Worm (Caenorhabditis elegans) whole organism, mixed stage, embryonic: ENCODE data around the gene abu-14.
A peak's percentile ranks its signal among the peaks of the same experiment; 100 is the strongest.

Experiments used
- M03D4.4 ChIP-seq: sonication (generic microtip); optimal IDR thresholded peaks from 2 replicates; lab custom pipeline; 2017; ENCODE audit warnings: mild to moderate bottlenecking, missing genetic modification characterization, missing compliant biosample characterization
- bed-3 ChIP-seq: fragments of 200-800 bp; sonication (Bioruptor generic); optimal IDR thresholded peaks from 3 replicates; lab custom pipeline; 2018; ENCODE audit warnings: mild to moderate bottlenecking, missing genetic modification characterization, moderate library complexity, missing compliant biosample characterization
- blmp-1 ChIP-seq: fragments of 150-350 bp; optimal IDR thresholded peaks from 2 replicates; lab custom pipeline; 2014; ENCODE audit warnings: missing biosample characterization, missing genetic modification characterization
- ceh-39 ChIP-seq: fragments of 150-350 bp; optimal IDR thresholded peaks from 2 replicates; lab custom pipeline; 2014; ENCODE audit warnings: missing biosample characterization, missing genetic modification characterization
- ceh-43 ChIP-seq: fragments of 200-800 bp; sonication (Bioruptor generic); optimal IDR thresholded peaks from 2 replicates; lab custom pipeline; 2018; ENCODE audit warnings: mild to moderate bottlenecking, missing genetic modification characterization, moderate library complexity, missing compliant biosample characterization
- ceh-83 ChIP-seq: fragments of 200-800 bp; sonication (Bioruptor generic); optimal IDR thresholded peaks from 2 replicates; lab custom pipeline; 2018; ENCODE audit warnings: mild to moderate bottlenecking, missing genetic modification characterization, missing compliant biosample characterization
- ces-1 ChIP-seq: fragments of 150-350 bp; optimal IDR thresholded peaks from 2 replicates; lab custom pipeline; 2014; ENCODE audit warnings: missing biosample characterization, missing genetic modification reagents, missing genetic modification characterization
- cnd-1 ChIP-seq: fragments of 200-800 bp; sonication (Bioruptor generic); optimal IDR thresholded peaks from 2 replicates; lab custom pipeline; 2018; ENCODE audit warnings: mild to moderate bottlenecking, missing genetic modification characterization, missing compliant biosample characterization
- drap-1 ChIP-seq: fragments of 200-800 bp; sonication (Bioruptor generic); optimal IDR thresholded peaks from 3 replicates; lab custom pipeline; 2018; ENCODE audit warnings: mild to moderate bottlenecking, missing genetic modification characterization, missing compliant biosample characterization
- elt-1 ChIP-seq: sonication (generic microtip); optimal IDR thresholded peaks from 2 replicates; lab custom pipeline; 2017; ENCODE audit warnings: missing genetic modification characterization, mild to moderate bottlenecking, missing compliant biosample characterization, antibody characterized with exemption, moderate library complexity, borderline replicate concordance; ENCODE audit not compliant: insufficient read depth
- elt-3 ChIP-seq: fragments of 150-350 bp; optimal IDR thresholded peaks from 2 replicates; lab custom pipeline; 2014; ENCODE audit warnings: missing biosample characterization, missing genetic modification characterization
- flh-1 ChIP-seq: fragments of 200-800 bp; sonication (Bioruptor generic); optimal IDR thresholded peaks from 2 replicates; lab custom pipeline; 2018; ENCODE audit warnings: mild to moderate bottlenecking, missing genetic modification characterization, moderate library complexity, missing compliant biosample characterization
- ham-2 ChIP-seq: fragments of 200-800 bp; sonication (Bioruptor generic); optimal IDR thresholded peaks from 2 replicates; lab custom pipeline; 2018; ENCODE audit warnings: mild to moderate bottlenecking, missing genetic modification characterization, missing compliant biosample characterization
- hlh-1 ChIP-seq: fragments of 150-350 bp; optimal IDR thresholded peaks from 2 replicates; lab custom pipeline; 2014; ENCODE audit warnings: missing biosample characterization, missing genetic modification reagents, missing genetic modification characterization
- lin-13 ChIP-seq: fragments of 150-350 bp; optimal IDR thresholded peaks from 2 replicates; lab custom pipeline; 2014; ENCODE audit warnings: missing biosample characterization, missing genetic modification characterization
- lin-32 ChIP-seq: fragments of 200-800 bp; sonication (Bioruptor generic); optimal IDR thresholded peaks from 2 replicates; lab custom pipeline; 2018; ENCODE audit warnings: mild to moderate bottlenecking, missing genetic modification characterization, missing compliant biosample characterization
- lsy-2 ChIP-seq: fragments of 150-350 bp; optimal IDR thresholded peaks from 2 replicates; lab custom pipeline; 2014; ENCODE audit warnings: missing biosample characterization, missing genetic modification characterization
- mab-5 ChIP-seq: fragments of 150-350 bp; optimal IDR thresholded peaks from 2 replicates; lab custom pipeline; 2014; ENCODE audit warnings: missing biosample characterization, missing genetic modification characterization
- mep-1 ChIP-seq: fragments of 150-350 bp; optimal IDR thresholded peaks from 2 replicates; lab custom pipeline; 2017; ENCODE audit warnings: missing biosample characterization, missing genetic modification reagents, missing genetic modification characterization, inconsistent platforms
- mls-2 ChIP-seq: sonication (generic microtip); optimal IDR thresholded peaks from 2 replicates; lab custom pipeline; 2016; ENCODE audit warnings: mild to moderate bottlenecking, missing genetic modification characterization, moderate library complexity, missing compliant biosample characterization
- nhr-12 ChIP-seq: fragments of 150-350 bp; optimal IDR thresholded peaks from 2 replicates; lab custom pipeline; 2014; ENCODE audit warnings: missing biosample characterization, missing genetic modification characterization
- nhr-2 ChIP-seq: fragments of 150-350 bp; optimal IDR thresholded peaks from 2 replicates; lab custom pipeline; 2014; ENCODE audit warnings: missing biosample characterization, missing genetic modification characterization
- nhr-237 ChIP-seq: fragments of 150-350 bp; optimal IDR thresholded peaks from 2 replicates; lab custom pipeline; 2014; ENCODE audit warnings: missing biosample characterization, missing genetic modification characterization
- nhr-28 ChIP-seq: fragments of 150-350 bp; optimal IDR thresholded peaks from 2 replicates; lab custom pipeline; 2014; ENCODE audit warnings: missing biosample characterization, missing genetic modification characterization
- nhr-76 ChIP-seq: sonication (generic microtip); optimal IDR thresholded peaks from 2 replicates; lab custom pipeline; 2017; ENCODE audit warnings: missing biosample characterization, missing genetic modification characterization
- pha-4 ChIP-seq: fragments of 150-350 bp; optimal IDR thresholded peaks from 2 replicates; lab custom pipeline; 2018; ENCODE audit warnings: missing biosample characterization, missing genetic modification reagents, missing genetic modification characterization
- sem-2 ChIP-seq: fragments of 200-800 bp; sonication (Bioruptor generic); optimal IDR thresholded peaks from 2 replicates; lab custom pipeline; 2018; ENCODE audit warnings: mild to moderate bottlenecking, missing genetic modification characterization, missing compliant biosample characterization
- snpc-4 ChIP-seq: fragments of 150-350 bp; optimal IDR thresholded peaks from 2 replicates; lab custom pipeline; 2014; ENCODE audit warnings: missing biosample characterization, missing genetic modification characterization
- sptf-1 ChIP-seq: sonication (generic microtip); optimal IDR thresholded peaks from 2 replicates; lab custom pipeline; 2017; ENCODE audit warnings: mild to moderate bottlenecking, missing genetic modification characterization, moderate library complexity, missing compliant biosample characterization
- tbx-8 ChIP-seq: fragments of 200-800 bp; sonication (Bioruptor generic); optimal IDR thresholded peaks from 2 replicates; lab custom pipeline; 2018; ENCODE audit warnings: mild to moderate bottlenecking, missing genetic modification characterization, moderate library complexity, missing compliant biosample characterization
- unc-120 ChIP-seq: sonication (generic microtip); optimal IDR thresholded peaks from 2 replicates; lab custom pipeline; 2017; ENCODE audit warnings: missing genetic modification characterization, missing compliant biosample characterization; ENCODE audit not compliant: poor library complexity, severe bottlenecking
- unc-39 ChIP-seq: fragments of 150-350 bp; optimal IDR thresholded peaks from 2 replicates; lab custom pipeline; 2014; ENCODE audit warnings: missing biosample characterization, missing genetic modification characterization
- unc-62 ChIP-seq: fragments of 150-350 bp; optimal IDR thresholded peaks from 2 replicates; lab custom pipeline; 2014; ENCODE audit warnings: missing biosample characterization, missing genetic modification reagents, missing genetic modification characterization
- zip-8 ChIP-seq: fragments of 150-350 bp; optimal IDR thresholded peaks from 2 replicates; lab custom pipeline; 2014; ENCODE audit warnings: missing biosample characterization, missing genetic modification characterization
- ztf-11 ChIP-seq: fragments of 150-350 bp; optimal IDR thresholded peaks from 2 replicates; lab custom pipeline; 2014; ENCODE audit warnings: missing biosample characterization, missing genetic modification characterization

The abu-14 gene

ce11 chrII:9271285-9271684 lies 44.3 kb upstream of the abu-14 start:
- no peak for TF ChIP-seq bed-3 (GFP tag; lab: Kevin White, UChicago)
- no peak for TF ChIP-seq elt-3 (tag; lab: Kevin White, UChicago)
- TF ChIP-seq lin-13 (tag; lab: Kevin White, UChicago), result no peak
- TF ChIP-seq lin-32, result no peak
- no peak for TF ChIP-seq M03D4.4 (tag; lab: Kevin White, UChicago)
- TF ChIP-seq mep-1 (tag; lab: Kevin White, UChicago), result no peak
- TF ChIP-seq sptf-1 (tag; lab: Kevin White, UChicago), result no peak
- no peak for TF ChIP-seq hlh-1 (tag; lab: Kevin White, UChicago)
- no peak for TF ChIP-seq ham-2
- TF ChIP-seq drap-1 (GFP tag; lab: Kevin White, UChicago), result no peak
- no peak for TF ChIP-seq mab-5 (tag; lab: Kevin White, UChicago)
- no peak for TF ChIP-seq elt-1 (tag; lab: Kevin White, UChicago)
- TF ChIP-seq ceh-83, result no peak
- no peak for TF ChIP-seq nhr-237 (tag; lab: Kevin White, UChicago)
- no peak for TF ChIP-seq tbx-8 (GFP tag; lab: Kevin White, UChicago)

ce11 chrII:9269588-9269987 lies 42.6 kb upstream of the abu-14 start, which contains the start of gene C01G6.3:
C01G6.3 (plus strand) TSS chrII:9269888.
- TF ChIP-seq lsy-2 (tag; lab: Kevin White, UChicago), result no peak
- TF ChIP-seq ceh-43 (GFP tag; lab: Kevin White, UChicago), result no peak
- TF ChIP-seq nhr-28, result no peak
- no peak for TF ChIP-seq sem-2
- no peak for TF ChIP-seq tbx-8 (GFP tag; lab: Kevin White, UChicago)
- TF ChIP-seq unc-39 (tag; lab: Kevin White, UChicago), result no peak
- no peak for TF ChIP-seq mls-2
- no peak for TF ChIP-seq M03D4.4 (tag; lab: Kevin White, UChicago)
- no peak for TF ChIP-seq cnd-1
- TF ChIP-seq bed-3 (GFP tag; lab: Kevin White, UChicago), result no peak
- no peak for TF ChIP-seq lin-13 (tag; lab: Kevin White, UChicago)
- no peak for TF ChIP-seq zip-8
- no peak for TF ChIP-seq ztf-11 (tag; lab: Kevin White, UChicago)
- no peak for TF ChIP-seq nhr-76
- no peak for TF ChIP-seq elt-1 (tag; lab: Kevin White, UChicago)
- no peak for TF ChIP-seq flh-1 (GFP tag; lab: Kevin White, UChicago)
- no peak for TF ChIP-seq ceh-83
- TF ChIP-seq ces-1 (GFP tag; lab: Kevin White, UChicago), result no peak
- no peak for TF ChIP-seq pha-4 (tag; lab: Kevin White, UChicago)

- no peak for TF ChIP-seq lin-32
- TF ChIP-seq nhr-12 (tag; lab: Kevin White, UChicago), result no peak
- TF ChIP-seq ceh-43 (GFP tag; lab: Kevin White, UChicago), result no peak
- no peak for TF ChIP-seq unc-39 (tag; lab: Kevin White, UChicago)
- no peak for TF ChIP-seq mab-5 (tag; lab: Kevin White, UChicago)
- TF ChIP-seq ztf-11 (tag; lab: Kevin White, UChicago), result no peak
- no peak for TF ChIP-seq ham-2
- TF ChIP-seq sem-2, result no peak
- no peak for TF ChIP-seq mls-2
- TF ChIP-seq pha-4 (tag; lab: Kevin White, UChicago), result no peak
- peak; percentile 7 for TF ChIP-seq mep-1 (tag; lab: Kevin White, UChicago)
- peak; percentile 99 for TF ChIP-seq zip-8
- TF ChIP-seq M03D4.4 (tag; lab: Kevin White, UChicago), result no peak
- no peak for TF ChIP-seq ces-1 (GFP tag; lab: Kevin White, UChicago)
- TF ChIP-seq nhr-28, result no peak
- TF ChIP-seq unc-62 (GFP tag; lab: Kevin White, UChicago), result peak; percentile 18
- no peak for TF ChIP-seq tbx-8 (GFP tag; lab: Kevin White, UChicago)
- no peak for TF ChIP-seq snpc-4 (tag; lab: Kevin White, UChicago)
- TF ChIP-seq drap-1 (GFP tag; lab: Kevin White, UChicago), result no peak
- TF ChIP-seq nhr-2 (tag; lab: Kevin White, UChicago), result peak; percentile 95
- TF ChIP-seq lsy-2 (tag; lab: Kevin White, UChicago), result no peak
- TF ChIP-seq hlh-1 (tag; lab: Kevin White, UChicago), result no peak
- TF ChIP-seq lin-13 (tag; lab: Kevin White, UChicago), result no peak
- TF ChIP-seq cnd-1, result peak; percentile 50
- no peak for TF ChIP-seq elt-3 (tag; lab: Kevin White, UChicago)
- no peak for TF ChIP-seq nhr-237 (tag; lab: Kevin White, UChicago)
- TF ChIP-seq unc-120, result no peak
- TF ChIP-seq ceh-39 (tag; lab: Kevin White, UChicago), result peak; percentile 84
- no peak for TF ChIP-seq flh-1 (GFP tag; lab: Kevin White, UChicago)
- no peak for TF ChIP-seq nhr-76
- TF ChIP-seq sptf-1 (tag; lab: Kevin White, UChicago), result no peak
- TF ChIP-seq elt-1 (tag; lab: Kevin White, UChicago), result peak; percentile 10
- TF ChIP-seq ceh-83, result no peak
- no peak for TF ChIP-seq bed-3 (GFP tag; lab: Kevin White, UChicago)
- no peak for TF ChIP-seq blmp-1
Measured at ce11 chrII:9268983-9269382, 42.0 kb upstream of the abu-14 start.
